Worm (Caenorhabditis elegans): Measurements from ENCODE around the gene let-767.

The let-767 gene

DNA sequence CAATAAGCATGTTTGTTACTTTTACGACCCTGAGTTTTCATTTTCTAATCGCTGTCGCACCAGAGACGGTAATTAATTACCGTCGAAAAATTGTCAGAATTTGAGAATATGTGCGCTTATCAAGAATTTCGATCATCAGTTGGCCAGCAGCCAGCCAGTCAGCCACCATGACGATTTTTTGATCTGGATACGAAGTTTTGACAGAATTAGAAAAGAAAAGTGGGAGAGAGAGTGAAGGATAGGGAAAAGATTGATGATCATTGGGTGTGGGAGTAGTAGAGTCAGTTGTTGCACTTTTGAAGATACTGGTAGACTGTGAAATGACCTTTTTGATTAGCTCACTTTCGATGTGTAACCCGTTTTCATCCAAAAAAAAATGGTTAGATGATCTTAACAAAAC, 24.6 kb upstream of the let-767 start:
- TF ChIP-seq nhr-76 (tag; optimal IDR thresholded peaks at IDR 0.05), result no peak
- TF ChIP-seq ceh-28 (tag; optimal IDR thresholded peaks at IDR 0.05), result no peak
- peak; percentile 32 for TF ChIP-seq nhr-23 (tag; optimal IDR thresholded peaks at IDR 0.05)
- no peak for TF ChIP-seq ZK546.5 (tag; optimal IDR thresholded peaks at IDR 0.05)
- TF ChIP-seq lsy-12 (tag; optimal IDR thresholded peaks at IDR 0.05), result no peak
- TF ChIP-seq fos-1 (tag; optimal IDR thresholded peaks at IDR 0.05), result no peak
- TF ChIP-seq eor-1 (tag; optimal IDR thresholded peaks at IDR 0.05), result no peak
- TF ChIP-seq egl-5 (tag; optimal IDR thresholded peaks at IDR 0.05), result no peak
- no peak for TF ChIP-seq mml-1 (tag; optimal IDR thresholded peaks at IDR 0.05)
- peak; percentile 19 for TF ChIP-seq nfya-1 (tag; optimal IDR thresholded peaks at IDR 0.05; ENCODE audit: insufficient read depth)
- TF ChIP-seq aly-2 (tag; optimal IDR thresholded peaks at IDR 0.05), result no peak
- TF ChIP-seq unc-39 (tag; optimal IDR thresholded peaks at IDR 0.05), result no peak
- TF ChIP-seq elt-2 (tag; optimal IDR thresholded peaks at IDR 0.05), result no peak
- TF ChIP-seq ceh-82 (tag; optimal IDR thresholded peaks at IDR 0.05), result no peak
- no peak for TF ChIP-seq fkh-2 (tag; optimal IDR thresholded peaks at IDR 0.05)
- no peak for TF ChIP-seq zag-1 (tag; optimal IDR thresholded peaks at IDR 0.05)
- TF ChIP-seq mdl-1 (tag; optimal IDR thresholded peaks at IDR 0.05), result no peak
- TF ChIP-seq nhr-67 (tag; optimal IDR thresholded peaks at IDR 0.05), result no peak
- TF ChIP-seq elt-1 (tag; optimal IDR thresholded peaks at IDR 0.05), result peak; percentile 72
- no peak for TF ChIP-seq egl-27 (tag; optimal IDR thresholded peaks at IDR 0.05)
- TF ChIP-seq tbx-2 (tag; optimal IDR thresholded peaks at IDR 0.05), result no peak
- TF ChIP-seq R02D3.7 (tag; optimal IDR thresholded peaks at IDR 0.05), result no peak
- peak; percentile 5 for TF ChIP-seq lin-15B (tag; optimal IDR thresholded peaks at IDR 0.05)
- TF ChIP-seq lin-39 (tag; optimal IDR thresholded peaks at IDR 0.05), result peak; percentile 88
- peak; percentile 76 for TF ChIP-seq unc-62 (GFP tag; optimal IDR thresholded peaks at IDR 0.05)
- TF ChIP-seq ztf-11 (tag; optimal IDR thresholded peaks at IDR 0.05), result no peak
- no peak for TF ChIP-seq nhr-28 (tag; optimal IDR thresholded peaks at IDR 0.05)
- no peak for TF ChIP-seq fkh-10 (GFP tag; optimal IDR thresholded peaks at IDR 0.05)
- TF ChIP-seq nhr-25 (tag; optimal IDR thresholded peaks at IDR 0.05), result peak; percentile 74
- no peak for TF ChIP-seq ceh-16 (tag; optimal IDR thresholded peaks at IDR 0.05)
- TF ChIP-seq skn-1 (tag; optimal IDR thresholded peaks at IDR 0.05), result no peak
- no peak for TF ChIP-seq sea-2 (GFP tag; optimal IDR thresholded peaks at IDR 0.05)
- TF ChIP-seq ztf-4 (tag; optimal IDR thresholded peaks at IDR 0.05), result no peak
- TF ChIP-seq jun-1 (tag; optimal IDR thresholded peaks at IDR 0.05), result no peak
- no peak for TF ChIP-seq nhr-11 (tag; optimal IDR thresholded peaks at IDR 0.05)
- no peak for TF ChIP-seq pha-4 (tag; optimal IDR thresholded peaks at IDR 0.05)
- TF ChIP-seq ceh-9 (tag; optimal IDR thresholded peaks at IDR 0.05), result no peak

DNA sequence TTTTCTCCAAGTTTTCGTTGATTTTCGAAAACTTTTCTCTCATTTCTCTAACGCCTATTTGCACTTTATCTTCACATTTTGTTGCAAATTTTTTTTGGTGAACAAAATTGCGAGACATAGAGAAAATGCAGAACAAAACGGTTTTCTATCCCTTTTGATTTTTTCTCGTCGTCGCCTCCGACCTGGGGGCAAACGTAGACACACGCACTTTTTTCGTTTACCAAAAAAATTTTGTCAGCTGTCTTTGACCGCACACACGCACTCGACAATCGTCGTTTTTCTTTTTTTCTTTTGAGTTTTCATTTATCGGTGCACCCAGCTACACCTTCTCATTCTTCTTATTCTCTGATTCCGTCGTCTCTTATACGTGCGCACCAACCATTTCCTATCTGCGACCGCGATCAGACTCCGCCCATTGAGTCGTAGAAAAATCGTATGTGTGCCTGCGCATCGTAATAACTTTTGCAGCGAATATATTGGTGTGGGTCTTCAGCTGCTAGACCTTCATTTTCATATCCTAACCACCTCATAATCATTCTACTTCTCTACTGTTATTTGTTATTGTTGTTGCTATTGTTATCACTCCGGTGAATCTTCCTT, 22.7 kb upstream of the let-767 start:
- TF ChIP-seq jun-1 (tag; optimal IDR thresholded peaks at IDR 0.05) (peak; percentile 40), ZK546.5 (tag; optimal IDR thresholded peaks at IDR 0.05) (no peak), nhr-77 (tag; optimal IDR thresholded peaks at IDR 0.05) (no peak), fkh-10 (GFP tag; optimal IDR thresholded peaks at IDR 0.05) (no peak), unc-39 (tag; optimal IDR thresholded peaks at IDR 0.05) (no peak), egl-27 (tag; optimal IDR thresholded peaks at IDR 0.05) (no peak), nhr-67 (tag; optimal IDR thresholded peaks at IDR 0.05) (no peak), nhr-76 (tag; optimal IDR thresholded peaks at IDR 0.05) (no peak), mdl-1 (tag; optimal IDR thresholded peaks at IDR 0.05) (no peak), lin-39 (tag; optimal IDR thresholded peaks at IDR 0.05) (no peak), nhr-25 (tag; optimal IDR thresholded peaks at IDR 0.05) (peak; percentile 51), lin-15B (tag; optimal IDR thresholded peaks at IDR 0.05) (no peak), elt-2 (tag; optimal IDR thresholded peaks at IDR 0.05) (no peak), ceh-9 (tag; optimal IDR thresholded peaks at IDR 0.05) (no peak), mml-1 (tag; optimal IDR thresholded peaks at IDR 0.05) (no peak), skn-1 (tag; optimal IDR thresholded peaks at IDR 0.05) (no peak), lsy-12 (tag; optimal IDR thresholded peaks at IDR 0.05) (no peak), zag-1 (tag; optimal IDR thresholded peaks at IDR 0.05) (no peak), pha-4 (tag; optimal IDR thresholded peaks at IDR 0.05) (peak; percentile 37), ceh-16 (tag; optimal IDR thresholded peaks at IDR 0.05) (no peak), aly-2 (tag; optimal IDR thresholded peaks at IDR 0.05) (no peak), snpc-4 (tag; optimal IDR thresholded peaks at IDR 0.05) (no peak), unc-62 (GFP tag; optimal IDR thresholded peaks at IDR 0.05) (no peak), ztf-4 (tag; optimal IDR thresholded peaks at IDR 0.05) (no peak), fkh-2 (tag; optimal IDR thresholded peaks at IDR 0.05) (no peak), egl-5 (tag; optimal IDR thresholded peaks at IDR 0.05) (no peak), ztf-11 (tag; optimal IDR thresholded peaks at IDR 0.05) (no peak), elt-3 (tag; optimal IDR thresholded peaks at IDR 0.05) (no peak), eor-1 (tag; optimal IDR thresholded peaks at IDR 0.05) (no peak), nhr-28 (tag; optimal IDR thresholded peaks at IDR 0.05) (no peak), ceh-82 (tag; optimal IDR thresholded peaks at IDR 0.05) (no peak), ceh-28 (tag; optimal IDR thresholded peaks at IDR 0.05) (no peak), tbx-2 (tag; optimal IDR thresholded peaks at IDR 0.05) (no peak), fos-1 (tag; optimal IDR thresholded peaks at IDR 0.05) (peak; percentile 7), hmg-11 (tag; optimal IDR thresholded peaks at IDR 0.05) (no peak), nfya-1 (tag; optimal IDR thresholded peaks at IDR 0.05; ENCODE audit: insufficient read depth) (peak; percentile 33), R02D3.7 (tag; optimal IDR thresholded peaks at IDR 0.05) (no peak), ama-1 (optimal IDR thresholded peaks at IDR 0.05) (peak; percentile 31), nhr-12 (tag; optimal IDR thresholded peaks at IDR 0.05) (no peak), daf-12 (tag; optimal IDR thresholded peaks at IDR 0.05) (no peak), nhr-237 (tag; optimal IDR thresholded peaks at IDR 0.05) (no peak), sea-2 (GFP tag; optimal IDR thresholded peaks at IDR 0.05) (no peak), nhr-11 (tag; optimal IDR thresholded peaks at IDR 0.05) (no peak), nhr-23 (tag; optimal IDR thresholded peaks at IDR 0.05) (peak; percentile 56), elt-1 (tag; optimal IDR thresholded peaks at IDR 0.05) (peak; percentile 56), nhr-43 (tag; optimal IDR thresholded peaks at IDR 0.05; ENCODE audit: poor library complexity, severe bottlenecking) (peak; percentile 71)

Data from whole organism, L3 larva.